Fruit fly (Drosophila melanogaster) whole organism, embryonic: ENCODE data around the gene Pgant35A.

Experiments used
- Aef1 ChIP-seq: fragments of 200-800 bp; sonication (Bioruptor generic); IDR thresholded peaks from 3 replicates; pipeline ENCODE4 v1.3.6; 2022; ENCODE audit warnings: missing biosample characterization, missing genetic modification characterization
- Atf3 ChIP-seq: fragments of 200-800 bp; sonication (Bioruptor generic); optimal IDR thresholded peaks from 3 replicates; lab custom pipeline; 2016; ENCODE audit warnings: missing biosample characterization, missing genetic modification characterization
- CG10147 ChIP-seq: fragments of 200-800 bp; sonication (Bioruptor generic); optimal IDR thresholded peaks from 2 replicates; lab custom pipeline; 2019; ENCODE audit warnings: missing biosample characterization, mild to moderate bottlenecking, missing genetic modification characterization, moderate library complexity
- CG10366 ChIP-seq: fragments of 200-800 bp; sonication (Bioruptor generic); IDR thresholded peaks from 2 replicates; pipeline ENCODE4 v1.3.6; 2022; ENCODE audit warnings: missing biosample characterization, missing genetic modification characterization
- CG12071 ChIP-seq: fragments of 200-800 bp; sonication (Bioruptor generic); optimal IDR thresholded peaks from 3 replicates; lab custom pipeline; 2018; ENCODE audit warnings: missing biosample characterization, mild to moderate bottlenecking, missing genetic modification characterization
- CG2129 ChIP-seq: fragments of 200-800 bp; sonication (Bioruptor generic); IDR thresholded peaks from 2 replicates; pipeline ENCODE4 v1.3.6; 2022; ENCODE audit warnings: missing biosample characterization, missing genetic modification characterization; ENCODE audit not compliant: partially characterized antibody
- CG32767 ChIP-seq: fragments of 200-800 bp; sonication (Bioruptor generic); IDR thresholded peaks from 2 replicates; pipeline ENCODE4 v1.3.6; 2022; ENCODE audit warnings: missing biosample characterization, missing genetic modification characterization
- CG5953 ChIP-seq: fragments of 200-800 bp; sonication (Bioruptor generic); IDR thresholded peaks from 2 replicates; pipeline ENCODE4 v1.3.6; 2022; ENCODE audit warnings: missing biosample characterization, missing genetic modification characterization
- CG8281 ChIP-seq: fragments of 200-800 bp; sonication (Bioruptor generic); optimal IDR thresholded peaks from 2 replicates; lab custom pipeline; 2018; ENCODE audit warnings: missing biosample characterization, mild to moderate bottlenecking, missing genetic modification characterization, moderate library complexity
- CG8290 ChIP-seq, 3 experiments: fragments of 200-800 bp; sonication (Bioruptor generic); optimal IDR thresholded peaks; 2 replicates each; lab custom pipeline; 2016 to 2019; ENCODE audit warnings: missing biosample characterization in 3 of 3, missing genetic modification characterization in 3 of 3, mild to moderate bottlenecking in 2 of 3, moderate library complexity in 1 of 3
- CG9797 ChIP-seq: fragments of 200-800 bp; sonication (Bioruptor generic); optimal IDR thresholded peaks from 3 replicates; lab custom pipeline; 2018; ENCODE audit warnings: missing biosample characterization, mild to moderate bottlenecking, missing genetic modification characterization
- Chrac-16 ChIP-seq: fragments of 200-800 bp; sonication (Bioruptor generic); optimal IDR thresholded peaks from 3 replicates; lab custom pipeline; 2016; ENCODE audit warnings: missing biosample characterization, missing genetic modification characterization
- Deaf1 ChIP-seq: fragments of 200-800 bp; optimal IDR thresholded peaks from 3 replicates; lab custom pipeline; 2019; ENCODE audit warnings: missing biosample characterization, mild to moderate bottlenecking, missing genetic modification characterization, moderate library complexity
- E2f2 ChIP-seq: fragments of 200-800 bp; sonication (Bioruptor generic); IDR thresholded peaks from 2 replicates; pipeline ENCODE4 v1.3.6; 2022; ENCODE audit warnings: missing biosample characterization, missing genetic modification characterization
- Ets65A ChIP-seq: fragments of 200-800 bp; sonication (Bioruptor generic); peaks from one replicate; lab custom pipeline; 2016; ENCODE audit warnings: missing biosample characterization, missing genetic modification characterization
- Fer3 ChIP-seq: fragments of 200-800 bp; sonication (Bioruptor generic); optimal IDR thresholded peaks from 2 replicates; lab custom pipeline; 2018; ENCODE audit warnings: missing biosample characterization, mild to moderate bottlenecking, missing genetic modification characterization, moderate library complexity
- HLH3B ChIP-seq: fragments of 200-800 bp; sonication (Bioruptor generic); IDR thresholded peaks from 2 replicates; pipeline ENCODE4 v1.3.6; 2022; ENCODE audit warnings: missing biosample characterization, missing genetic modification characterization
- HLHmδ ChIP-seq: fragments of 200-800 bp; sonication (Bioruptor generic); optimal IDR thresholded peaks from 2 replicates; lab custom pipeline; 2018; ENCODE audit warnings: missing biosample characterization, mild to moderate bottlenecking, missing genetic modification characterization, moderate library complexity
- Hr51 ChIP-seq, 2 experiments: fragments of 200-800 bp; sonication (Bioruptor generic); optimal IDR thresholded peaks; 2 replicates in 1 of 2; 3 replicates in 1 of 2; lab custom pipeline; 2016 to 2018; ENCODE audit warnings: missing biosample characterization in 2 of 2, missing genetic modification characterization in 2 of 2, mild to moderate bottlenecking in 1 of 2, moderate library complexity in 1 of 2
- Jarid2 ChIP-seq: fragments of 200-800 bp; sonication (Bioruptor generic); optimal IDR thresholded peaks from 3 replicates; lab custom pipeline; 2017; ENCODE audit warnings: mild to moderate bottlenecking, missing biosample characterization, missing genetic modification reagents, missing genetic modification characterization
- Max ChIP-seq: fragments of 200-800 bp; sonication (Bioruptor generic); optimal IDR thresholded peaks from 2 replicates; lab custom pipeline; 2016; ENCODE audit warnings: missing biosample characterization, mild to moderate bottlenecking, missing genetic modification characterization
- Med ChIP-seq: fragments of 200-800 bp; sonication (Bioruptor generic); peaks from one replicate; lab custom pipeline; 2016; ENCODE audit warnings: missing biosample characterization, missing genetic modification characterization, mild to moderate bottlenecking, inconsistent platforms, moderate library complexity
- Pdp1 ChIP-seq, 2 experiments: fragments of 200-800 bp; sonication (Bioruptor generic); optimal IDR thresholded peaks; 3 replicates each; lab custom pipeline; 2016; ENCODE audit warnings: missing biosample characterization in 2 of 2, missing genetic modification characterization in 2 of 2, mild to moderate bottlenecking in 1 of 2, moderate library complexity in 1 of 2
- Sry-δ ChIP-seq: fragments of 200-800 bp; sonication (Bioruptor generic); optimal IDR thresholded peaks from 2 replicates; lab custom pipeline; 2016; ENCODE audit warnings: missing biosample characterization, missing genetic modification characterization
- Xrp1 ChIP-seq: fragments of 200-800 bp; sonication (Bioruptor generic); IDR thresholded peaks from 2 replicates; pipeline ENCODE4 v1.3.6; 2022; ENCODE audit warnings: missing biosample characterization, missing genetic modification characterization
- abd-A ChIP-seq: fragments of 200-800 bp; sonication (Bioruptor generic); optimal IDR thresholded peaks from 3 replicates; lab custom pipeline; 2019; ENCODE audit warnings: missing biosample characterization, mild to moderate bottlenecking, missing genetic modification characterization, moderate library complexity
- ac ChIP-seq: fragments of 200-800 bp; sonication (Bioruptor generic); optimal IDR thresholded peaks from 3 replicates; lab custom pipeline; 2017; ENCODE audit warnings: missing biosample characterization, mild to moderate bottlenecking, missing genetic modification characterization
- ash1 ChIP-seq: fragments of 200-800 bp; sonication (Bioruptor generic); optimal IDR thresholded peaks from 2 replicates; lab custom pipeline; 2018; ENCODE audit warnings: missing biosample characterization, mild to moderate bottlenecking, missing genetic modification characterization
- bowl ChIP-seq: fragments of 200-800 bp; sonication (Bioruptor generic); IDR thresholded peaks from 2 replicates; pipeline ENCODE4 v1.3.6; 2022; ENCODE audit warnings: missing biosample characterization, missing genetic modification characterization
- chinmo ChIP-seq: fragments of 200-800 bp; sonication (Bioruptor generic); IDR thresholded peaks from 4 replicates; pipeline ENCODE4 v1.3.6; 2022; ENCODE audit warnings: missing biosample characterization, missing genetic modification characterization; ENCODE audit not compliant: partially characterized antibody
- ci ChIP-seq: fragments of 200-800 bp; sonication (Bioruptor generic); IDR thresholded peaks from 3 replicates; pipeline ENCODE4 v1.3.6; 2022; ENCODE audit warnings: missing biosample characterization, missing genetic modification characterization
- danr ChIP-seq: fragments of 200-800 bp; sonication (Bioruptor generic); IDR thresholded peaks from 2 replicates; pipeline ENCODE4 v1.3.6; 2022; ENCODE audit warnings: missing biosample characterization, missing genetic modification characterization
- emc ChIP-seq: fragments of 200-800 bp; sonication (Bioruptor generic); optimal IDR thresholded peaks from 2 replicates; lab custom pipeline; 2016; ENCODE audit warnings: missing biosample characterization, missing genetic modification characterization
- exex ChIP-seq: fragments of 200-800 bp; sonication (Bioruptor generic); optimal IDR thresholded peaks from 4 replicates; lab custom pipeline; 2018; ENCODE audit warnings: missing biosample characterization, mild to moderate bottlenecking, missing genetic modification characterization, moderate library complexity
- fd102C ChIP-seq: fragments of 200-800 bp; sonication (Bioruptor generic); optimal IDR thresholded peaks from 2 replicates; lab custom pipeline; 2018; ENCODE audit warnings: missing biosample characterization, mild to moderate bottlenecking, missing genetic modification characterization, moderate library complexity
- ftz-f1 ChIP-seq: fragments of 200-800 bp; sonication (Bioruptor generic); optimal IDR thresholded peaks from 2 replicates; lab custom pipeline; 2016; ENCODE audit warnings: missing biosample characterization, missing genetic modification characterization
- hkb ChIP-seq, 2 experiments: fragments of 200-800 bp in 1 of 2; fragments of >200 bp in 1 of 2; sonication (Bioruptor generic) in 1 of 2; IDR thresholded peaks in 1 of 2; optimal IDR thresholded peaks in 1 of 2; 2 replicates each; pipeline versions ENCODE4 v1.3.6 to Lab custom; 2017 to 2022; ENCODE audit warnings: missing biosample characterization in 1 of 2, missing genetic modification characterization in 1 of 2
- klu ChIP-seq: fragments of 200-800 bp; sonication (Bioruptor generic); IDR thresholded peaks from 2 replicates; pipeline ENCODE4 v1.3.6; 2022; ENCODE audit warnings: missing biosample characterization, missing genetic modification characterization
- lmd ChIP-seq: fragments of 200-800 bp; sonication (Bioruptor generic); IDR thresholded peaks from 2 replicates; pipeline ENCODE4 v1.3.6; 2022; ENCODE audit warnings: missing biosample characterization, missing genetic modification characterization
- mirr ChIP-seq: fragments of 200-800 bp; sonication (Bioruptor generic); optimal IDR thresholded peaks from 3 replicates; lab custom pipeline; 2018; ENCODE audit warnings: missing biosample characterization, mild to moderate bottlenecking, missing genetic modification characterization
- oc ChIP-seq: fragments of 200-800 bp; sonication (Bioruptor generic); optimal IDR thresholded peaks from 2 replicates; lab custom pipeline; 2018; ENCODE audit warnings: missing biosample characterization, mild to moderate bottlenecking, missing genetic modification characterization, moderate library complexity
- p53 ChIP-seq: fragments of 200-800 bp; sonication (Bioruptor generic); optimal IDR thresholded peaks from 2 replicates; lab custom pipeline; 2016; ENCODE audit warnings: missing biosample characterization, missing genetic modification characterization
- sens ChIP-seq: fragments of 200-800 bp; sonication (Bioruptor generic); peaks from one replicate; lab custom pipeline; 2016; ENCODE audit warnings: missing biosample characterization, missing genetic modification characterization
- sqz ChIP-seq: fragments of 200-800 bp; sonication (Bioruptor generic); optimal IDR thresholded peaks from 3 replicates; lab custom pipeline; 2018; ENCODE audit warnings: missing biosample characterization, mild to moderate bottlenecking, missing genetic modification characterization
- stwl ChIP-seq: fragments of 200-800 bp; sonication (Bioruptor generic); optimal IDR thresholded peaks from 3 replicates; lab custom pipeline; 2018; ENCODE audit warnings: missing biosample characterization, mild to moderate bottlenecking, missing genetic modification characterization, moderate library complexity
- vvl ChIP-seq: fragments of 200-800 bp; sonication (Bioruptor generic); IDR thresholded peaks from 2 replicates; pipeline ENCODE4 v1.3.6; 2022; ENCODE audit warnings: missing biosample characterization, missing genetic modification characterization
- wek ChIP-seq: fragments of 200-800 bp; sonication (Bioruptor generic); optimal IDR thresholded peaks from 3 replicates; lab custom pipeline; 2018; ENCODE audit warnings: missing biosample characterization, mild to moderate bottlenecking, missing genetic modification characterization, moderate library complexity

Gene Pgant35A

dm6 chr2L:14397067-14397598 lies 38.1 kb downstream of the Pgant35A start:
- TF ChIP-seq chinmo (GFP tag; lab: Robert Waterston, UW) (0 out of 4 replicates have a peak, but pooled peaks have one; percentile 14), abd-A (tag; lab: Kevin White, UChicago) (peak; percentile 34), oc (tag; lab: Kevin White, UChicago) (peak; percentile 65), vvl (GFP tag; lab: Robert Waterston, UW) (peak; percentile 14; the same call in 1 of the 2 replicates), CG2129 (GFP tag; lab: Robert Waterston, UW) (no peak), Med (GFP tag; lab: Kevin White, UChicago) (peak; percentile 52), sqz (GFP tag; lab: Kevin White, UChicago) (peak; percentile 3), Pdp1 (GFP tag; optimal IDR thresholded peaks at IDR 0.05; lab: Kevin White, UChicago) (peak in 1 of 2 experiments; percentile 60), sens (peak; percentile 31), p53 (GFP tag; lab: Kevin White, UChicago) (no peak)

dm6 chr2L:14397948-14398347 lies 38.9 kb downstream of the Pgant35A start:
- TF ChIP-seq CG32767 (GFP tag; lab: Robert Waterston, UW) (0 out of 2 replicates have a peak, but pooled peaks have one; percentile 24), CG10147 (GFP tag; lab: Kevin White, UChicago) (no peak), Jarid2 (GFP tag; lab: Kevin White, UChicago) (peak; percentile 8), CG8281 (peak; percentile 68), CG5953 (GFP tag; lab: Robert Waterston, UW) (0 out of 2 replicates have a peak, but pooled peaks have one; percentile 4), danr (GFP tag; lab: Robert Waterston, UW) (no peak), Max (GFP tag; lab: Kevin White, UChicago) (no peak), Sry-δ (GFP tag; lab: Kevin White, UChicago) (no peak), HLH3B (peak; percentile 50; the same call in 1 of the 2 replicates), stwl (tag; lab: Kevin White, UChicago) (peak; percentile 22), lmd (GFP tag; lab: Robert Waterston, UW) (no peak), exex (tag; lab: Kevin White, UChicago) (no peak), bowl (GFP tag; lab: Robert Waterston, UW) (no peak), HLHmδ (GFP tag; lab: Kevin White, UChicago) (no peak), Med (GFP tag; lab: Kevin White, UChicago) (peak; percentile 19), Hr51 (GFP tag; optimal IDR thresholded peaks at IDR 0.05; lab: Kevin White, UChicago) (no peak), ash1 (GFP tag; lab: Kevin White, UChicago) (no peak), Deaf1 (tag; lab: Kevin White, UChicago) (peak; percentile 18), fd102C (GFP tag; lab: Kevin White, UChicago) (no peak), Ets65A (GFP tag; lab: Kevin White, UChicago) (peak; percentile 4), CG12071 (GFP tag; lab: Kevin White, UChicago) (peak; percentile 18), E2f2 (GFP tag; lab: Robert Waterston, UW) (0 out of 2 replicates have a peak, but pooled peaks have one; percentile 7), ac (GFP tag; lab: Kevin White, UChicago) (no peak), ci (GFP tag; lab: Robert Waterston, UW) (0 out of 3 replicates have a peak, but pooled peaks have one; percentile 26), ftz-f1 (GFP tag; lab: Kevin White, UChicago) (no peak), Chrac-16 (GFP tag; lab: Kevin White, UChicago) (no peak), emc (GFP tag; lab: Kevin White, UChicago) (no peak), CG8290 (GFP tag; optimal IDR thresholded peaks at IDR 0.05; lab: Kevin White, UChicago) (no peak), CG8290 (tag; optimal IDR thresholded peaks at IDR 0.05; lab: Kevin White, UChicago) (peak in 1 of 2 experiments; percentile 14), klu (GFP tag; lab: Robert Waterston, UW) (no peak), CG9797 (GFP tag; lab: Kevin White, UChicago) (no peak), sens (peak; percentile 18), Fer3 (no peak), wek (peak; percentile 52), hkb (optimal IDR thresholded peaks at IDR 0.05; lab: Kevin White, UChicago) (no peak), hkb (GFP tag; IDR thresholded peaks at IDR 0.05; lab: Robert Waterston, UW) (peak; percentile 15; the same call in 1 of the 2 replicates), Xrp1 (no peak), Aef1 (GFP tag; lab: Robert Waterston, UW) (0 out of 3 replicates have a peak, but pooled peaks have one; percentile 16), CG10366 (no peak), mirr (GFP tag; lab: Kevin White, UChicago) (peak; percentile 22), Atf3 (no peak)
